Worm (Caenorhabditis elegans) whole organism, early embryonic: ENCODE measurements around the gene srw-11.

ENCODE experiments used
- B0310.2 ChIP-seq: sonication (generic microtip); optimal IDR thresholded peaks from 2 replicates; lab custom pipeline; 2016; ENCODE audit warnings: mild to moderate bottlenecking, missing genetic modification characterization, missing compliant biosample characterization
- F13C5.2 ChIP-seq: sonication (generic microtip); optimal IDR thresholded peaks from 2 replicates; lab custom pipeline; 2017; ENCODE audit warnings: mild to moderate bottlenecking, missing genetic modification characterization, inconsistent platforms, missing compliant biosample characterization
- aly-1 ChIP-seq: sonication (generic microtip); optimal IDR thresholded peaks from 2 replicates; lab custom pipeline; 2016; ENCODE audit warnings: missing genetic modification characterization, missing compliant biosample characterization
- ama-1 ChIP-seq: fragments of 150-350 bp; optimal IDR thresholded peaks from 2 replicates; lab custom pipeline; 2014
- ceh-13 ChIP-seq: fragments of 200-800 bp; sonication (Bioruptor generic); optimal IDR thresholded peaks from 2 replicates; lab custom pipeline; 2018; ENCODE audit warnings: mild to moderate bottlenecking, missing genetic modification characterization, missing compliant biosample characterization
- ceh-36 ChIP-seq: sonication (generic microtip); optimal IDR thresholded peaks from 2 replicates; lab custom pipeline; 2016; ENCODE audit warnings: missing genetic modification characterization, inconsistent platforms, missing compliant biosample characterization
- flt-1 ChIP-seq: fragments of 200-800 bp; sonication (Bioruptor generic); IDR thresholded peaks from 2 replicates; pipeline ENCODE4 v1.3.6; 2022; ENCODE audit warnings: missing genetic modification characterization, missing compliant biosample characterization
- hmbx-1 ChIP-seq: sonication (generic microtip); optimal IDR thresholded peaks from 2 replicates; lab custom pipeline; 2016; ENCODE audit warnings: mild to moderate bottlenecking, missing genetic modification characterization, missing compliant biosample characterization
- hmg-4 ChIP-seq: fragments of 200-800 bp; sonication (Bioruptor generic); optimal IDR thresholded peaks from 2 replicates; lab custom pipeline; 2018; ENCODE audit warnings: mild to moderate bottlenecking, missing genetic modification characterization, missing compliant biosample characterization
- hnd-1 ChIP-seq: sonication (generic microtip); optimal IDR thresholded peaks from 2 replicates; lab custom pipeline; 2016; ENCODE audit warnings: missing genetic modification characterization, missing compliant biosample characterization
- pes-1 ChIP-seq: fragments of 200-800 bp; sonication (Bioruptor generic); IDR thresholded peaks from 2 replicates; pipeline ENCODE4 v1.3.6; 2022; ENCODE audit warnings: missing genetic modification reagents, missing genetic modification characterization, missing compliant biosample characterization
- scrt-1 ChIP-seq: fragments of 200-800 bp; sonication (Bioruptor generic); IDR thresholded peaks from 2 replicates; pipeline ENCODE4 v1.3.6; 2022; ENCODE audit warnings: missing genetic modification characterization, missing compliant biosample characterization
- tbx-37 ChIP-seq: fragments of 200-800 bp; sonication (Bioruptor generic); conservative IDR thresholded peaks from 2 replicates; pipeline ENCODE4 v1.3.6; 2022; ENCODE audit warnings: missing genetic modification reagents, missing genetic modification characterization, missing compliant biosample characterization
- tra-4 ChIP-seq: sonication (generic microtip); optimal IDR thresholded peaks from 2 replicates; lab custom pipeline; 2017; ENCODE audit warnings: missing genetic modification characterization, missing compliant biosample characterization

DNA sequence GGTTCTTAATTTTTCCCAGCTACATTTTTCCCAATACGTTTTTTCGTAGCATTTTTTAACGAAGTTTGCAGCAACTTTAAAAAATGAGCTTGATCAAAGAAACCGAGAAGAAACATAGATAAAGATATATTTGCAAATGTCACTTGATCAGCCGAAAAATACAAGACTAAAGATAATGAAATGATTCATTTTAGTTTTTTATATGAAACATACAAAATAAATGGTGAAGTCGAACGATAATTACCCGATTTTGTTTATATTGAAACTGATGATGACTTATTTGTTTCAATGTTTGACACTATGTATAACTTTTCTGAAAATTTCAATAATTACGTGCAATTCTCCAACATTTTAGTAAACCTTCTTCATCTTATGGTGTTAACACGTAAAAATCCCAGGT lies 28.2 kb upstream of the srw-11 start, which contains the start of gene srw-22:
- TF ChIP-seq tbx-37 (GFP tag; lab: Robert Waterston, UW) (no peak), pes-1 (GFP tag; lab: Robert Waterston, UW) (no peak), ceh-36 (tag; lab: Kevin White, UChicago) (no peak), ceh-13 (GFP tag; lab: Kevin White, UChicago) (no peak), hmbx-1 (tag; lab: Kevin White, UChicago) (no peak), tra-4 (tag; lab: Kevin White, UChicago) (no peak), flt-1 (GFP tag; lab: Robert Waterston, UW) (no peak), F13C5.2 (tag; lab: Kevin White, UChicago) (no peak), hmg-4 (GFP tag; lab: Kevin White, UChicago) (no peak), scrt-1 (no peak), hnd-1 (no peak), ama-1 (lab: Kevin White, UChicago) (no peak), aly-1 (tag; lab: Kevin White, UChicago) (no peak), B0310.2 (tag; lab: Kevin White, UChicago) (no peak)
